Worm (Caenorhabditis elegans): ENCODE measurements around the gene ndua-1.

- no peak for TF ChIP-seq egl-27 (tag; optimal IDR thresholded peaks at IDR 0.05)
- no peak for TF ChIP-seq R02D3.7 (tag; optimal IDR thresholded peaks at IDR 0.05)
- no peak for TF ChIP-seq unc-62 (GFP tag; optimal IDR thresholded peaks at IDR 0.05)
- TF ChIP-seq F13H6.1 (tag; optimal IDR thresholded peaks at IDR 0.05), result no peak
- TF ChIP-seq ztf-11 (tag; optimal IDR thresholded peaks at IDR 0.05), result no peak
- TF ChIP-seq nhr-12 (tag; optimal IDR thresholded peaks at IDR 0.05), result no peak
- TF ChIP-seq mdl-1 (tag; optimal IDR thresholded peaks at IDR 0.05), result no peak
- no peak for TF ChIP-seq nhr-23 (tag; optimal IDR thresholded peaks at IDR 0.05)
- TF ChIP-seq mab-5 (tag; optimal IDR thresholded peaks at IDR 0.05), result no peak
These were observed 19.8 kb downstream of the ndua-1 start for ce11 chrV:20831867-20832266.

All from whole organism, L2 larva.